Fruit fly (Drosophila melanogaster): Measurements from ENCODE around the gene CG15561.

Gene CG15561

dm6 chr3R:31210630-31211029 is 5.1 kb downstream of the CG15561 start, which contains the start of gene chp:
TSS of gene chp (minus strand) at chr3R:31210730.
- no peak for TF ChIP-seq CG32121 (GFP tag; IDR thresholded peaks at IDR 0.05)
- TF ChIP-seq CG10348 (GFP tag; IDR thresholded peaks at IDR 0.05): no peak
- no peak for TF ChIP-seq CG14655 (GFP tag; optimal IDR thresholded peaks at IDR 0.05)

DNA sequence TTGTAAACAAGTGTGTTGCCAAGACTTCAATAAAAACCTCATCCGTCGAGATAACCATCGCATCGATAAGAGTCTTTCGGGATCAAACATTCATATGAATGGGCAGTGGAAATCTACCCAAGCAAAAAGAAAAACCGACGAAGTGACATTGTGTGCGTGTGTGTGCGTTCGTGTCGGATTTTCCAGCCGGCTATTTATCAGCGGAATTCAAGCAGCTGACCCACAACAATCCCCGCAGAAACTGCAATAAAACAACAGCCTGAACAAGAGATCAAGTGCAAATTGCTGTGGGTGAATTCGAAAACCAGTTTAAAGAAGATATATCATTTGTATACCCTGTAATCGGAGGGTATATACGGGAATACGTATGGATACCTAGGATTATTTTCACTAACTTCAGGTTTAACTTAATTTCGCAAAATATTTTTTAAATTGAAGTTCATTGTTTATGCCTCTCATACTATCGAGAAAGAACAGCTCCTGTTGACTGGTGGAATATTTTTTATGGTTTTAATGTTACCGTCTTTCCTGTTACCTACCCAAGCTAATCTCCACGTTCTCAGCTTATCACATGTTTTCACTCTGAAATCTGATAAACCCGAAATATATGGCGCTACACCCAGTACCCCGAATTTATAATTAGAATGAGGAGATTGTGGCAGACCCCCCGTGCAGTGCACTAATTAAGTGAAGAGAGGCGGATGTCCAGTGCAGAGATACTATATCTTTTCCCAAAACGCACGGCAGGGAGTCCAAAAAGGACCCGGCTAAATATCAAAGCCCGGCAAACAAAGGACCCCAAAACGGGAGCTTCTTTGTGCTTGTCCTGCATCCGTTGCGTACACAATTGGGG is 18.4 kb downstream of the CG15561 start:
- no peak for TF ChIP-seq fd96Ca (GFP tag; IDR thresholded peaks at IDR 0.05)
- no peak for TF ChIP-seq CG15710 (tag; optimal IDR thresholded peaks at IDR 0.05)
- no peak for TF ChIP-seq Snoo (tag; optimal IDR thresholded peaks at IDR 0.05)
- TF ChIP-seq CG13204 (GFP tag; optimal IDR thresholded peaks at IDR 0.05): no peak
- TF ChIP-seq Ets98B (GFP tag; IDR thresholded peaks at IDR 0.05): no peak
- no peak for TF ChIP-seq CG10348 (GFP tag; IDR thresholded peaks at IDR 0.05)
- TF ChIP-seq CG8301 (tag; optimal IDR thresholded peaks at IDR 0.05): no peak
- no peak for TF ChIP-seq gl (tag; optimal IDR thresholded peaks at IDR 0.05)
- peak; percentile 9 for TF ChIP-seq CG14655 (GFP tag; optimal IDR thresholded peaks at IDR 0.05)
- TF ChIP-seq CG4496 (GFP tag; IDR thresholded peaks at IDR 0.05): 0 out of 3 replicates have a peak, but pooled peaks have one; percentile 33
- peak; percentile 2 for TF ChIP-seq Pif1A (GFP tag; optimal IDR thresholded peaks at IDR 0.05)
- TF ChIP-seq CG9948 (tag; optimal IDR thresholded peaks at IDR 0.05): no peak

dm6 chr3R:31196731-31197130 is 19.0 kb downstream of the CG15561 start, which contains the start of gene CG1544:
TSS of gene CG1544 (plus strand) at chr3R:31196916.
- TF ChIP-seq CG17806 (tag; optimal IDR thresholded peaks at IDR 0.05) (no peak), CG12605 (GFP tag; IDR thresholded peaks at IDR 0.05) (no peak), EcR (GFP tag; optimal IDR thresholded peaks at IDR 0.05) (peak; percentile 40), CG32121 (GFP tag; IDR thresholded peaks at IDR 0.05) (no peak), CG13204 (GFP tag; optimal IDR thresholded peaks at IDR 0.05) (no peak), Snoo (tag; optimal IDR thresholded peaks at IDR 0.05) (no peak), CG10348 (GFP tag; IDR thresholded peaks at IDR 0.05) (no peak), gl (tag; optimal IDR thresholded peaks at IDR 0.05) (no peak), CG8301 (tag; optimal IDR thresholded peaks at IDR 0.05) (no peak), fd96Ca (GFP tag; IDR thresholded peaks at IDR 0.05) (0 out of 3 replicates have a peak, but pooled peaks have one; percentile 20), CG14655 (GFP tag; optimal IDR thresholded peaks at IDR 0.05) (no peak), CG34367 (tag; optimal IDR thresholded peaks at IDR 0.05) (no peak), Pif1B (GFP tag; optimal IDR thresholded peaks at IDR 0.05) (no peak), Ets98B (GFP tag; IDR thresholded peaks at IDR 0.05) (no peak), D1 (tag; optimal IDR thresholded peaks at IDR 0.05) (no peak), CG4496 (GFP tag; IDR thresholded peaks at IDR 0.05) (no peak)

dm6 chr3R:31195695-31196113 is 20.0 kb downstream of the CG15561 start, which contains the start of gene mesh:
TSS of gene mesh (minus strand) at chr3R:31195762.
- TF ChIP-seq CG4496 (GFP tag; IDR thresholded peaks at IDR 0.05) (no peak), CG8301 (tag; optimal IDR thresholded peaks at IDR 0.05) (no peak), Pif1B (GFP tag; optimal IDR thresholded peaks at IDR 0.05) (no peak), CG14655 (GFP tag; optimal IDR thresholded peaks at IDR 0.05) (no peak), CG12605 (GFP tag; IDR thresholded peaks at IDR 0.05) (no peak), fd96Ca (GFP tag; IDR thresholded peaks at IDR 0.05) (no peak), gl (tag; optimal IDR thresholded peaks at IDR 0.05) (no peak), CG17806 (tag; optimal IDR thresholded peaks at IDR 0.05) (no peak), CG15710 (tag; optimal IDR thresholded peaks at IDR 0.05) (no peak), CG13204 (GFP tag; optimal IDR thresholded peaks at IDR 0.05) (no peak), Ets98B (GFP tag; IDR thresholded peaks at IDR 0.05) (no peak), CG8159 (tag; optimal IDR thresholded peaks at IDR 0.05) (no peak), EcR (GFP tag; optimal IDR thresholded peaks at IDR 0.05) (no peak), Pif1A (GFP tag; optimal IDR thresholded peaks at IDR 0.05) (no peak), CG34367 (tag; optimal IDR thresholded peaks at IDR 0.05) (no peak)

DNA sequence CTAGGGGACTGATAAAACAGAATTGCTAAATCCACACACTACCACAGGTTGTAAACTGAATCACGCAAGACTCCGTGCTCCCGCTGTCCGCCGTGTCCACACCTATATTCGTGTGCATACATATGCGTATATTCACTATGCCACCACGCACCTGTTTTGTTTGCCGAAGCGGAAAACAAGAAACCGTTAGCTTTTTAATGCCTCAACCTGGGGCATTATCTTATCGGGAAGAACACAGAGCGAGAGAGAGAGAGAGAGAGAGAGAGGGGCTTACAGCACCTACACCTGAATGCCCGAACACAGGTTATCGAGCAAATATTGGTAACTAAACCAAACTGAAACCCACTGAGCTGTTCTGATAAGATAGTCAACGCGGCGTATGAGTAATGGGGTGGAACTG is 21.1 kb downstream of the CG15561 start:
- TF ChIP-seq CG10348 (GFP tag; IDR thresholded peaks at IDR 0.05): no peak
- no peak for TF ChIP-seq EcR (GFP tag; optimal IDR thresholded peaks at IDR 0.05)
- no peak for TF ChIP-seq CG17806 (tag; optimal IDR thresholded peaks at IDR 0.05)
- TF ChIP-seq CG13204 (GFP tag; optimal IDR thresholded peaks at IDR 0.05): no peak
- no peak for TF ChIP-seq CG14655 (GFP tag; optimal IDR thresholded peaks at IDR 0.05)
- TF ChIP-seq fd96Ca (GFP tag; IDR thresholded peaks at IDR 0.05): no peak
- no peak for TF ChIP-seq rn (GFP tag; IDR thresholded peaks at IDR 0.05)
- TF ChIP-seq CG4496 (GFP tag; IDR thresholded peaks at IDR 0.05): no peak
- TF ChIP-seq CG8301 (tag; optimal IDR thresholded peaks at IDR 0.05): no peak
- TF ChIP-seq CG32121 (GFP tag; IDR thresholded peaks at IDR 0.05): no peak
- TF ChIP-seq D1 (tag; optimal IDR thresholded peaks at IDR 0.05): no peak
- TF ChIP-seq Pif1A (GFP tag; optimal IDR thresholded peaks at IDR 0.05): no peak
- no peak for TF ChIP-seq CG34367 (tag; optimal IDR thresholded peaks at IDR 0.05)
- TF ChIP-seq Ets98B (GFP tag; IDR thresholded peaks at IDR 0.05): no peak

dm6 chr3R:31193062-31193461 is 22.7 kb downstream of the CG15561 start, which contains the start of gene bnk:
TSS of gene bnk (plus strand) at chr3R:31193362.
- no peak for TF ChIP-seq gl (tag; optimal IDR thresholded peaks at IDR 0.05)
- no peak for TF ChIP-seq D1 (tag; optimal IDR thresholded peaks at IDR 0.05)
- TF ChIP-seq Pif1B (GFP tag; optimal IDR thresholded peaks at IDR 0.05): no peak
- TF ChIP-seq CG13204 (GFP tag; optimal IDR thresholded peaks at IDR 0.05): no peak
- no peak for TF ChIP-seq CG9948 (tag; optimal IDR thresholded peaks at IDR 0.05)
- no peak for TF ChIP-seq CG14655 (GFP tag; optimal IDR thresholded peaks at IDR 0.05)
- TF ChIP-seq CG17806 (tag; optimal IDR thresholded peaks at IDR 0.05): no peak
- no peak for TF ChIP-seq rn (GFP tag; IDR thresholded peaks at IDR 0.05)
- TF ChIP-seq EcR (GFP tag; optimal IDR thresholded peaks at IDR 0.05): no peak
- TF ChIP-seq Pif1A (GFP tag; optimal IDR thresholded peaks at IDR 0.05): no peak
- TF ChIP-seq Snoo (tag; optimal IDR thresholded peaks at IDR 0.05): no peak
- no peak for TF ChIP-seq CG32121 (GFP tag; IDR thresholded peaks at IDR 0.05)
